Worm (Caenorhabditis elegans) whole organism, mixed stage, embryonic: ENCODE measurements around the gene glna-2.

ENCODE experiments used
- M03D4.4 ChIP-seq: sonication (generic microtip); optimal IDR thresholded peaks from 2 replicates; lab custom pipeline; 2017; ENCODE audit warnings: mild to moderate bottlenecking, missing genetic modification characterization, missing compliant biosample characterization
- bed-3 ChIP-seq: fragments of 200-800 bp; sonication (Bioruptor generic); optimal IDR thresholded peaks from 3 replicates; lab custom pipeline; 2018; ENCODE audit warnings: mild to moderate bottlenecking, missing genetic modification characterization, moderate library complexity, missing compliant biosample characterization
- blmp-1 ChIP-seq: fragments of 150-350 bp; optimal IDR thresholded peaks from 2 replicates; lab custom pipeline; 2014; ENCODE audit warnings: missing biosample characterization, missing genetic modification characterization
- ceh-39 ChIP-seq: fragments of 150-350 bp; optimal IDR thresholded peaks from 2 replicates; lab custom pipeline; 2014; ENCODE audit warnings: missing biosample characterization, missing genetic modification characterization
- ceh-83 ChIP-seq: fragments of 200-800 bp; sonication (Bioruptor generic); optimal IDR thresholded peaks from 2 replicates; lab custom pipeline; 2018; ENCODE audit warnings: mild to moderate bottlenecking, missing genetic modification characterization, missing compliant biosample characterization
- ces-1 ChIP-seq: fragments of 150-350 bp; optimal IDR thresholded peaks from 2 replicates; lab custom pipeline; 2014; ENCODE audit warnings: missing biosample characterization, missing genetic modification reagents, missing genetic modification characterization
- cnd-1 ChIP-seq: fragments of 200-800 bp; sonication (Bioruptor generic); optimal IDR thresholded peaks from 2 replicates; lab custom pipeline; 2018; ENCODE audit warnings: mild to moderate bottlenecking, missing genetic modification characterization, missing compliant biosample characterization
- drap-1 ChIP-seq: fragments of 200-800 bp; sonication (Bioruptor generic); optimal IDR thresholded peaks from 3 replicates; lab custom pipeline; 2018; ENCODE audit warnings: mild to moderate bottlenecking, missing genetic modification characterization, missing compliant biosample characterization
- elt-1 ChIP-seq: sonication (generic microtip); optimal IDR thresholded peaks from 2 replicates; lab custom pipeline; 2017; ENCODE audit warnings: missing genetic modification characterization, mild to moderate bottlenecking, missing compliant biosample characterization, antibody characterized with exemption, moderate library complexity, borderline replicate concordance; ENCODE audit not compliant: insufficient read depth
- elt-3 ChIP-seq: fragments of 150-350 bp; optimal IDR thresholded peaks from 2 replicates; lab custom pipeline; 2014; ENCODE audit warnings: missing biosample characterization, missing genetic modification characterization
- flh-1 ChIP-seq: fragments of 200-800 bp; sonication (Bioruptor generic); optimal IDR thresholded peaks from 2 replicates; lab custom pipeline; 2018; ENCODE audit warnings: mild to moderate bottlenecking, missing genetic modification characterization, moderate library complexity, missing compliant biosample characterization
- ham-2 ChIP-seq: fragments of 200-800 bp; sonication (Bioruptor generic); optimal IDR thresholded peaks from 2 replicates; lab custom pipeline; 2018; ENCODE audit warnings: mild to moderate bottlenecking, missing genetic modification characterization, missing compliant biosample characterization
- hlh-1 ChIP-seq: fragments of 150-350 bp; optimal IDR thresholded peaks from 2 replicates; lab custom pipeline; 2014; ENCODE audit warnings: missing biosample characterization, missing genetic modification reagents, missing genetic modification characterization
- lin-13 ChIP-seq: fragments of 150-350 bp; optimal IDR thresholded peaks from 2 replicates; lab custom pipeline; 2014; ENCODE audit warnings: missing biosample characterization, missing genetic modification characterization
- lin-32 ChIP-seq: fragments of 200-800 bp; sonication (Bioruptor generic); optimal IDR thresholded peaks from 2 replicates; lab custom pipeline; 2018; ENCODE audit warnings: mild to moderate bottlenecking, missing genetic modification characterization, missing compliant biosample characterization
- lsy-2 ChIP-seq: fragments of 150-350 bp; optimal IDR thresholded peaks from 2 replicates; lab custom pipeline; 2014; ENCODE audit warnings: missing biosample characterization, missing genetic modification characterization
- mab-5 ChIP-seq: fragments of 150-350 bp; optimal IDR thresholded peaks from 2 replicates; lab custom pipeline; 2014; ENCODE audit warnings: missing biosample characterization, missing genetic modification characterization
- mep-1 ChIP-seq: fragments of 150-350 bp; optimal IDR thresholded peaks from 2 replicates; lab custom pipeline; 2017; ENCODE audit warnings: missing biosample characterization, missing genetic modification reagents, missing genetic modification characterization, inconsistent platforms
- mls-2 ChIP-seq: sonication (generic microtip); optimal IDR thresholded peaks from 2 replicates; lab custom pipeline; 2016; ENCODE audit warnings: mild to moderate bottlenecking, missing genetic modification characterization, moderate library complexity, missing compliant biosample characterization
- nhr-12 ChIP-seq: fragments of 150-350 bp; optimal IDR thresholded peaks from 2 replicates; lab custom pipeline; 2014; ENCODE audit warnings: missing biosample characterization, missing genetic modification characterization
- nhr-2 ChIP-seq: fragments of 150-350 bp; optimal IDR thresholded peaks from 2 replicates; lab custom pipeline; 2014; ENCODE audit warnings: missing biosample characterization, missing genetic modification characterization
- nhr-237 ChIP-seq: fragments of 150-350 bp; optimal IDR thresholded peaks from 2 replicates; lab custom pipeline; 2014; ENCODE audit warnings: missing biosample characterization, missing genetic modification characterization
- sem-2 ChIP-seq: fragments of 200-800 bp; sonication (Bioruptor generic); optimal IDR thresholded peaks from 2 replicates; lab custom pipeline; 2018; ENCODE audit warnings: mild to moderate bottlenecking, missing genetic modification characterization, missing compliant biosample characterization
- snpc-4 ChIP-seq: fragments of 150-350 bp; optimal IDR thresholded peaks from 2 replicates; lab custom pipeline; 2014; ENCODE audit warnings: missing biosample characterization, missing genetic modification characterization
- sptf-1 ChIP-seq: sonication (generic microtip); optimal IDR thresholded peaks from 2 replicates; lab custom pipeline; 2017; ENCODE audit warnings: mild to moderate bottlenecking, missing genetic modification characterization, moderate library complexity, missing compliant biosample characterization
- tbx-8 ChIP-seq: fragments of 200-800 bp; sonication (Bioruptor generic); optimal IDR thresholded peaks from 2 replicates; lab custom pipeline; 2018; ENCODE audit warnings: mild to moderate bottlenecking, missing genetic modification characterization, moderate library complexity, missing compliant biosample characterization
- unc-120 ChIP-seq: sonication (generic microtip); optimal IDR thresholded peaks from 2 replicates; lab custom pipeline; 2017; ENCODE audit warnings: missing genetic modification characterization, missing compliant biosample characterization; ENCODE audit not compliant: poor library complexity, severe bottlenecking
- unc-39 ChIP-seq: fragments of 150-350 bp; optimal IDR thresholded peaks from 2 replicates; lab custom pipeline; 2014; ENCODE audit warnings: missing biosample characterization, missing genetic modification characterization
- unc-62 ChIP-seq: fragments of 150-350 bp; optimal IDR thresholded peaks from 2 replicates; lab custom pipeline; 2014; ENCODE audit warnings: missing biosample characterization, missing genetic modification reagents, missing genetic modification characterization

glna-2 gene

ce11 chrII:8004752-8005151 lies 3.7 kb upstream of the glna-2 start:
- no peak for TF ChIP-seq unc-62
- no peak for TF ChIP-seq unc-120 (tag; lab: Kevin White, UChicago)
- no peak for TF ChIP-seq elt-1 (tag; lab: Kevin White, UChicago)
- no peak for TF ChIP-seq sptf-1 (tag; lab: Kevin White, UChicago)
- TF ChIP-seq mls-2: no peak
- no peak for TF ChIP-seq nhr-2
- no peak for TF ChIP-seq lsy-2 (tag; lab: Kevin White, UChicago)
- TF ChIP-seq mep-1 (tag; lab: Kevin White, UChicago): no peak
- TF ChIP-seq snpc-4 (tag; lab: Kevin White, UChicago): no peak
- no peak for TF ChIP-seq unc-39 (tag; lab: Kevin White, UChicago)
- no peak for TF ChIP-seq nhr-12 (tag; lab: Kevin White, UChicago)
- no peak for TF ChIP-seq flh-1 (GFP tag; lab: Kevin White, UChicago)
- TF ChIP-seq hlh-1 (tag; lab: Kevin White, UChicago): no peak
- TF ChIP-seq mab-5 (tag; lab: Kevin White, UChicago): no peak
- TF ChIP-seq, all 35 proteins: peak for 0

ce11 chrII:8006962-8007361 lies 1.5 kb upstream of the glna-2 start:
- TF ChIP-seq tbx-8 (GFP tag; lab: Kevin White, UChicago) (no peak), ces-1 (GFP tag; lab: Kevin White, UChicago) (no peak), nhr-2 (no peak), lin-13 (no peak), drap-1 (GFP tag; lab: Kevin White, UChicago) (no peak), cnd-1 (tag; lab: Kevin White, UChicago) (no peak), snpc-4 (tag; lab: Kevin White, UChicago) (no peak), lin-32 (GFP tag; lab: Kevin White, UChicago) (no peak), unc-39 (tag; lab: Kevin White, UChicago) (no peak), bed-3 (GFP tag; lab: Kevin White, UChicago) (no peak), mep-1 (tag; lab: Kevin White, UChicago) (no peak), elt-1 (tag; lab: Kevin White, UChicago) (no peak), ceh-83 (no peak)

DNA sequence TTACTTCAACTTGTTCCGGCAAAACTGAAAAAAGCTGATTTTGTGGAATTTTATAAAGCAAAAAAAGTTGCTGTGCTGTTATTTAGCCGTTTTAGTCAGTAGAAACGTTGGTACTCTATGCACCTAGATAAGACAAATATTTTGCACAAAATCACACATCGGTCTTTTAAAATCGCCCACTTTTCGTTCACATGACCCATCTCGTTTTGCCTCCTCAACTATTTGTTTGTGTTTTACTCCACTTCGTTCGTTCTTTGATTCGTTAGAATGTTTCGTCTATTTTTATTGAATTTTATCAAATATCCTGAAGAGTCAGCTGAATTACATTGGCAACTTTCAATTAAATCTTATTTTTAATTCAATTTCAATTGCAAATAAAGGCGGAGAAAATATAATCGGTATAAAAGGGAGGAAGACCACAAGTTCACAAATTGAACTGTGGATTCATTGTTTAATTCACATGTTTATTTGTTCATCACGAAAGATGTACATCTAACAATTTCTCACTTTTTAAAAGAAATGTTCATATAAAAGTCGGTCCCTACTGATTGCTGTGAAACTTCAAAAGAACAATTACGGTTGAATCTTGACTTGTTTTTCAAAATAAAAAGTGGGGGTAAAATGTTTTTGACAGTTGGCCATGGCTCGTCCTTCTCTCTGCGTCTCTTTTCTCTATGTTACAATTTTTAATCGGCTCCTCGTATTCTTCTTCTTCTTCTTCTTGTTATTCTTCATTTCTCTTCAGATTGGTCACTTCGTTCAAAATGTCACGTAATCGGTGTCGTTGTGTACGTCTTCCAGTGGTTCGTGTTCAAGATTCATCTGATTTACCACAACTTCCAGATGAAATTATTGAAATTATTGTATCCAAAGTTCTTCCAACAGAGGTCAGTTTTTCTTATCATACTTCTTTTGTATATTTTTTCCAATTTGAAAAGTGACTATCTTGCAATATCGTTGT lies 3.9 kb downstream of the glna-2 start, which contains the start of gene DH11.2:
DH11.2 (plus strand) TSS at position 746 of the 961 bp plus-strand sequence.
- TF ChIP-seq nhr-237 (tag; lab: Kevin White, UChicago): no peak
- peak; percentile 26 for TF ChIP-seq hlh-1 (tag; lab: Kevin White, UChicago)
- TF ChIP-seq, all 35 proteins: peak for 1

DNA sequence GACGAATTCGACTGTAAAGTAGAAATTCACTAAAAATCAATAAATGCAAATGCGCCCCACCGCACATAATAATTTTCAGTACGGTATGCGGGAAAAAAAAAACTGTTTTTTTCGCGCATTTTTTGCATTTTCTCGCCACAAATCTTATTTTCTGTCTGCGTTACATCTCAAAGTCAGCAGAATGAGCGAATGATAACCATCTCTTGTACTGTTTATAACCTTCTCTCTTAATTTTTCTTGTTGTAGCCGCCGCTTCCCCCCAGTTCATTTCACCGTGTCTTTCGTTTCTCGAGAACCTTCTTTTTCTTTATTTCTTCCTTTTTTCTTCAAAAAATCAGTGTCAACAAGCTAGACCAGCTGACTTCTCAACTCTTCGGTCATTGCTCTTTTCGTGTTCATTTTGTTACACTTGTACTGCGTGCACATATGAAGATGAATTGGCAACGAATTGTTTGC lies 7.1 kb downstream of the glna-2 start:
- TF ChIP-seq ceh-83 (no peak), ces-1 (GFP tag; lab: Kevin White, UChicago) (peak; percentile 2), blmp-1 (tag; lab: Kevin White, UChicago) (no peak), nhr-237 (tag; lab: Kevin White, UChicago) (no peak), hlh-1 (tag; lab: Kevin White, UChicago) (peak; percentile 53), M03D4.4 (tag; lab: Kevin White, UChicago) (no peak), lsy-2 (tag; lab: Kevin White, UChicago) (peak; percentile 58)

ce11 chrII:8016167-8016566 lies 7.7 kb downstream of the glna-2 start:
- no peak for TF ChIP-seq sem-2
- no peak for TF ChIP-seq unc-39 (tag; lab: Kevin White, UChicago)
- TF ChIP-seq sptf-1 (tag; lab: Kevin White, UChicago): no peak
- no peak for TF ChIP-seq flh-1 (GFP tag; lab: Kevin White, UChicago)
- TF ChIP-seq nhr-2: no peak
- no peak for TF ChIP-seq cnd-1 (tag; lab: Kevin White, UChicago)
- TF ChIP-seq lin-32 (GFP tag; lab: Kevin White, UChicago): no peak
- no peak for TF ChIP-seq blmp-1 (tag; lab: Kevin White, UChicago)
- no peak for TF ChIP-seq unc-62
- no peak for TF ChIP-seq ceh-39 (tag; lab: Kevin White, UChicago)
- TF ChIP-seq mab-5 (tag; lab: Kevin White, UChicago): no peak
- TF ChIP-seq elt-3: no peak
- no peak for TF ChIP-seq mls-2
- TF ChIP-seq elt-1 (tag; lab: Kevin White, UChicago): no peak
- TF ChIP-seq snpc-4 (tag; lab: Kevin White, UChicago): no peak
- TF ChIP-seq ham-2 (GFP tag; lab: Kevin White, UChicago): no peak
- TF ChIP-seq tbx-8 (GFP tag; lab: Kevin White, UChicago): no peak
- no peak for TF ChIP-seq hlh-1 (tag; lab: Kevin White, UChicago)
